Worm (Caenorhabditis elegans) whole organism, young adult: Measurements from ENCODE around the gene ckc-1.

Experiments used
- F33H1.4 ChIP-seq: fragments of 200-800 bp; sonication (Bioruptor generic); IDR thresholded peaks from 2 replicates; pipeline ENCODE4 v1.3.6; 2022; ENCODE audit warnings: missing genetic modification reagents, missing genetic modification characterization, missing compliant biosample characterization
- F37B4.10 ChIP-seq: fragments of 200-800 bp; sonication (Bioruptor generic); IDR thresholded peaks from 2 replicates; pipeline ENCODE4 v1.3.6; 2022; ENCODE audit warnings: missing genetic modification characterization, missing compliant biosample characterization
- akir-1 ChIP-seq: fragments of 200-800 bp; sonication (Bioruptor generic); optimal IDR thresholded peaks from 2 replicates; lab custom pipeline; 2018; ENCODE audit warnings: mild to moderate bottlenecking, missing genetic modification characterization, moderate library complexity, missing compliant biosample characterization
- fkh-3 ChIP-seq: sonication (generic microtip); optimal IDR thresholded peaks from 2 replicates; lab custom pipeline; 2016; ENCODE audit warnings: mild to moderate bottlenecking, missing genetic modification characterization, missing compliant biosample characterization
- hlh-12 ChIP-seq: sonication (generic microtip); optimal IDR thresholded peaks from 2 replicates; lab custom pipeline; 2016; ENCODE audit warnings: missing genetic modification characterization, missing compliant biosample characterization
- let-526 ChIP-seq: fragments of 200-800 bp; sonication (Bioruptor generic); IDR thresholded peaks from 2 replicates; pipeline ENCODE4 v1.3.6; 2022; ENCODE audit warnings: missing genetic modification reagents, missing genetic modification characterization, missing compliant biosample characterization
- snpc-3.4 ChIP-seq: sonication (generic microtip); optimal IDR thresholded peaks from 2 replicates; lab custom pipeline; 2017; ENCODE audit warnings: missing genetic modification characterization, mild to moderate bottlenecking, missing compliant biosample characterization, antibody characterized with exemption, moderate library complexity, missing genotype, missing genetic modification reagents
- unc-62 ChIP-seq: fragments of 150-350 bp; optimal IDR thresholded peaks from 2 replicates; lab custom pipeline; 2014; ENCODE audit warnings: missing biosample characterization, missing genetic modification reagents, missing genetic modification characterization
- ztf-28 ChIP-seq: fragments of 200-800 bp; sonication (Bioruptor generic); IDR thresholded peaks from 2 replicates; pipeline ENCODE4 v1.3.6; 2022; ENCODE audit warnings: missing genetic modification reagents, missing genetic modification characterization, missing compliant biosample characterization

DNA sequence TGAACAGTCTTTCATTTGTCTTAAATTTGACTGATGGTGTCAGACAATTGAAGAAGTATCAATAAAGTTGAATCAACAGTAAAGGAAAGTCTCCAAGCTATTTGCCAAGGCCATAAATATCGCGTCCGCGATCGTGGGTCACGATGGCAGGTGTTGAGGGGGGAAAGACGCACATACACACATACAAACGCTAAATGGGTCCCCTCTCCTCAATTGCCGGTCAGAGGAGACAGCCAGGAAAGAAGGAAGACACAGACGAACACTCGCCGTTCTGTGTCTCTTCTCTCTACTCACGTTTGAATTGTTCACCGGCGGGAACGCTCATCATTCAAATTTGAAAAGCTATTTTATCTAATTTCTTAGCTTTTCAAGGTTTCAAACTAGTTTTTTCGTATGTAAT lies 35.5 kb upstream of the ckc-1 start:
- TF ChIP-seq akir-1 (GFP tag; lab: Kevin White, UChicago) (no peak), F37B4.10 (no peak), fkh-3 (no peak), snpc-3.4 (tag; lab: Kevin White, UChicago) (no peak), ztf-28 (GFP tag; lab: Robert Waterston, UW) (no peak), hlh-12 (tag; lab: Kevin White, UChicago) (no peak), F33H1.4 (GFP tag; lab: Robert Waterston, UW) (no peak), let-526 (GFP tag; lab: Robert Waterston, UW) (no peak), unc-62 (GFP tag; lab: Kevin White, UChicago) (no peak)
